Worm (Caenorhabditis elegans) whole organism, L2 larva: Measurements from ENCODE around the gene T26C5.3.

Source experiments
- C34F6.9 ChIP-seq: fragments of 150-350 bp; optimal IDR thresholded peaks from 2 replicates; lab custom pipeline; 2014; ENCODE audit warnings: missing biosample characterization, missing genetic modification characterization
- F13H6.1 ChIP-seq: sonication (generic microtip); optimal IDR thresholded peaks from 2 replicates; lab custom pipeline; 2016; ENCODE audit warnings: missing genetic modification characterization, missing compliant biosample characterization
- R02D3.7 ChIP-seq: fragments of 150-350 bp; optimal IDR thresholded peaks from 2 replicates; lab custom pipeline; 2014; ENCODE audit warnings: missing biosample characterization, missing genetic modification characterization
- Y55F3AM.14 ChIP-seq: fragments of 200-800 bp; sonication (Bioruptor generic); optimal IDR thresholded peaks from 2 replicates; lab custom pipeline; 2018; ENCODE audit warnings: mild to moderate bottlenecking, missing genetic modification characterization, missing compliant biosample characterization
- ZK546.5 ChIP-seq: sonication (generic microtip); optimal IDR thresholded peaks from 2 replicates; lab custom pipeline; 2017; ENCODE audit warnings: missing biosample characterization, missing genetic modification characterization
- alr-1 ChIP-seq: fragments of 150-350 bp; optimal IDR thresholded peaks from 2 replicates; lab custom pipeline; 2014; ENCODE audit warnings: missing biosample characterization, missing genetic modification characterization
- aly-2 ChIP-seq: fragments of 150-350 bp; optimal IDR thresholded peaks from 2 replicates; lab custom pipeline; 2014; ENCODE audit warnings: missing biosample characterization, missing genetic modification characterization
- ama-1 ChIP-seq: fragments of 150-350 bp; optimal IDR thresholded peaks from 2 replicates; lab custom pipeline; 2018; ENCODE audit warnings: inconsistent platforms
- blmp-1 ChIP-seq: sonication (generic microtip); optimal IDR thresholded peaks from 2 replicates; lab custom pipeline; 2017; ENCODE audit warnings: missing genetic modification characterization, mild to moderate bottlenecking, missing compliant biosample characterization, antibody characterized with exemption, moderate library complexity; ENCODE audit not compliant: insufficient read depth
- ceh-16 ChIP-seq: fragments of 150-350 bp; optimal IDR thresholded peaks from 2 replicates; lab custom pipeline; 2014; ENCODE audit warnings: missing biosample characterization, missing genetic modification characterization
- ceh-82 ChIP-seq: fragments of 150-350 bp; optimal IDR thresholded peaks from 2 replicates; lab custom pipeline; 2014; ENCODE audit warnings: missing biosample characterization, missing genetic modification characterization
- crh-2 ChIP-seq: sonication (generic microtip); optimal IDR thresholded peaks from 2 replicates; lab custom pipeline; 2017; ENCODE audit warnings: missing biosample characterization, missing genetic modification characterization
- dmd-4 ChIP-seq: sonication (generic microtip); optimal IDR thresholded peaks from 2 replicates; lab custom pipeline; 2017; ENCODE audit warnings: missing biosample characterization, missing genetic modification characterization
- egl-27 ChIP-seq: sonication (generic microtip); optimal IDR thresholded peaks from 3 replicates; lab custom pipeline; 2017; ENCODE audit warnings: missing biosample characterization, missing genetic modification reagents, missing genetic modification characterization
- elt-1 ChIP-seq: fragments of 150-350 bp; optimal IDR thresholded peaks from 2 replicates; lab custom pipeline; 2014; ENCODE audit warnings: missing biosample characterization, missing genetic modification characterization
- elt-3 ChIP-seq: sonication (generic microtip); optimal IDR thresholded peaks from 2 replicates; lab custom pipeline; 2017; ENCODE audit warnings: missing biosample characterization, missing genetic modification characterization
- fos-1 ChIP-seq: fragments of 150-350 bp; optimal IDR thresholded peaks from 2 replicates; lab custom pipeline; 2014; ENCODE audit warnings: missing biosample characterization, missing genetic modification characterization
- gmeb-1 ChIP-seq: fragments of 150-350 bp; optimal IDR thresholded peaks from 2 replicates; lab custom pipeline; 2014; ENCODE audit warnings: missing biosample characterization, missing genetic modification characterization
- lin-11 ChIP-seq: fragments of 150-350 bp; sonication (generic microtip); optimal IDR thresholded peaks from 2 replicates; lab custom pipeline; 2014; ENCODE audit warnings: missing biosample characterization, missing genetic modification characterization, inconsistent platforms, mixed read lengths
- lin-13 ChIP-seq: fragments of 150-350 bp; optimal IDR thresholded peaks from 2 replicates; lab custom pipeline; 2014; ENCODE audit warnings: missing biosample characterization, missing genetic modification reagents, missing genetic modification characterization
- lin-39 ChIP-seq: fragments of 150-350 bp; optimal IDR thresholded peaks from 2 replicates; lab custom pipeline; 2014; ENCODE audit warnings: missing biosample characterization, missing genetic modification reagents, missing genetic modification characterization
- lsy-2 ChIP-seq, 2 experiments: fragments of 150-350 bp in 1 of 2; sonication (generic microtip) in 1 of 2; optimal IDR thresholded peaks; 2 replicates each; lab custom pipeline; 2014 to 2017; ENCODE audit warnings: missing biosample characterization in 2 of 2, missing genetic modification characterization in 2 of 2
- mab-5 ChIP-seq: fragments of 150-350 bp; optimal IDR thresholded peaks from 2 replicates; lab custom pipeline; 2014; ENCODE audit warnings: missing biosample characterization, missing genetic modification characterization
- mbf-1 ChIP-seq: sonication (generic microtip); optimal IDR thresholded peaks from 2 replicates; lab custom pipeline; 2017; ENCODE audit warnings: missing biosample characterization, missing genetic modification characterization
- mdl-1 ChIP-seq, 2 experiments: fragments of 150-350 bp in 1 of 2; sonication (generic microtip) in 1 of 2; optimal IDR thresholded peaks; 2 replicates each; lab custom pipeline; 2017; ENCODE audit warnings: missing biosample characterization in 2 of 2, missing genetic modification characterization in 2 of 2
- nhr-11 ChIP-seq: fragments of 150-350 bp; optimal IDR thresholded peaks from 2 replicates; lab custom pipeline; 2014; ENCODE audit warnings: missing biosample characterization, missing genetic modification characterization
- nhr-12 ChIP-seq: fragments of 150-350 bp; optimal IDR thresholded peaks from 2 replicates; lab custom pipeline; 2014; ENCODE audit warnings: missing biosample characterization, missing genetic modification characterization
- nhr-129 ChIP-seq: fragments of 150-350 bp; optimal IDR thresholded peaks from 2 replicates; lab custom pipeline; 2014; ENCODE audit warnings: missing biosample characterization, missing genetic modification characterization
- nhr-21 ChIP-seq: fragments of 150-350 bp; optimal IDR thresholded peaks from 2 replicates; lab custom pipeline; 2014; ENCODE audit warnings: missing biosample characterization, missing genetic modification characterization
- nhr-23 ChIP-seq: fragments of 150-350 bp; optimal IDR thresholded peaks from 2 replicates; lab custom pipeline; 2014; ENCODE audit warnings: missing biosample characterization, missing genetic modification reagents, missing genetic modification characterization
- nhr-237 ChIP-seq: fragments of 150-350 bp; optimal IDR thresholded peaks from 2 replicates; lab custom pipeline; 2014; ENCODE audit warnings: missing biosample characterization, missing genetic modification characterization
- nhr-25 ChIP-seq: fragments of 150-350 bp; sonication (generic microtip); optimal IDR thresholded peaks from 3 replicates; lab custom pipeline; 2014; ENCODE audit warnings: missing biosample characterization, missing genetic modification characterization
- nhr-6 ChIP-seq: fragments of 150-350 bp; optimal IDR thresholded peaks from 2 replicates; lab custom pipeline; 2014; ENCODE audit warnings: missing biosample characterization, missing genetic modification characterization
- nhr-77 ChIP-seq: fragments of 150-350 bp; optimal IDR thresholded peaks from 2 replicates; lab custom pipeline; 2014; ENCODE audit warnings: missing biosample characterization, missing genetic modification characterization
- peb-1 ChIP-seq: fragments of 150-350 bp; optimal IDR thresholded peaks from 2 replicates; lab custom pipeline; 2014; ENCODE audit warnings: missing biosample characterization, missing genetic modification characterization
- sem-4 ChIP-seq: fragments of 150-350 bp; optimal IDR thresholded peaks from 2 replicates; lab custom pipeline; 2014; ENCODE audit warnings: missing biosample characterization, missing genetic modification reagents, missing genetic modification characterization
- skn-1 ChIP-seq: sonication (generic microtip); optimal IDR thresholded peaks from 2 replicates; lab custom pipeline; 2017; ENCODE audit warnings: missing biosample characterization, missing genetic modification characterization
- sma-3 ChIP-seq: sonication (generic microtip); optimal IDR thresholded peaks from 2 replicates; lab custom pipeline; 2016; ENCODE audit warnings: missing genetic modification reagents, missing genetic modification characterization, missing compliant biosample characterization
- sma-9 ChIP-seq, 2 experiments: fragments of 150-350 bp in 1 of 2; sonication (generic microtip) in 1 of 2; optimal IDR thresholded peaks; 2 replicates each; lab custom pipeline; 2014 to 2016; ENCODE audit warnings: missing genetic modification characterization in 2 of 2, mild to moderate bottlenecking in 1 of 2, missing biosample characterization in 1 of 2, missing compliant biosample characterization in 1 of 2, missing genetic modification reagents in 1 of 2, moderate library complexity in 1 of 2
- snpc-4 ChIP-seq: fragments of 150-350 bp; optimal IDR thresholded peaks from 2 replicates; lab custom pipeline; 2014; ENCODE audit warnings: missing biosample characterization, missing genetic modification characterization
- unc-39 ChIP-seq: fragments of 150-350 bp; optimal IDR thresholded peaks from 2 replicates; lab custom pipeline; 2014; ENCODE audit warnings: missing biosample characterization, missing genetic modification characterization
- unc-55 ChIP-seq: fragments of 150-350 bp; sonication (generic microtip); optimal IDR thresholded peaks from 3 replicates; lab custom pipeline; 2014; ENCODE audit warnings: missing biosample characterization, missing genetic modification reagents, missing genetic modification characterization
- unc-62 ChIP-seq: fragments of 150-350 bp; optimal IDR thresholded peaks from 2 replicates; lab custom pipeline; 2014; ENCODE audit warnings: missing biosample characterization, missing genetic modification reagents, missing genetic modification characterization
- zag-1 ChIP-seq: fragments of 150-350 bp; optimal IDR thresholded peaks from 2 replicates; lab custom pipeline; 2014; ENCODE audit warnings: missing biosample characterization, missing genetic modification characterization
- ztf-1 ChIP-seq: fragments of 200-800 bp; sonication (Bioruptor generic); conservative IDR thresholded peaks from 2 replicates; pipeline ENCODE4 v1.3.6; 2022; ENCODE audit warnings: missing genetic modification characterization, missing compliant biosample characterization
- ztf-11 ChIP-seq: sonication (generic microtip); optimal IDR thresholded peaks from 2 replicates; lab custom pipeline; 2017; ENCODE audit warnings: missing biosample characterization, missing genetic modification characterization
- ztf-4 ChIP-seq: fragments of 150-350 bp; optimal IDR thresholded peaks from 2 replicates; lab custom pipeline; 2014; ENCODE audit warnings: missing biosample characterization, missing genetic modification characterization

The T26C5.3 gene

ce11 chrII:9282787-9283186, 46.4 kb downstream of the T26C5.3 start (continued):
- TF ChIP-seq aly-2 (tag; lab: Kevin White, UChicago) (no peak), skn-1 (peak; percentile 75), lin-13 (GFP tag; lab: Kevin White, UChicago) (peak; percentile 86), ztf-1 (GFP tag; lab: Robert Waterston, UW) (no peak), ceh-16 (peak; percentile 69), ztf-4 (tag; lab: Kevin White, UChicago) (peak; percentile 82), R02D3.7 (tag; lab: Kevin White, UChicago) (no peak), nhr-25 (tag; lab: Kevin White, UChicago) (peak; percentile 90), unc-39 (tag; lab: Kevin White, UChicago) (no peak), nhr-11 (no peak), lsy-2 (tag; optimal IDR thresholded peaks at IDR 0.05; lab: Kevin White, UChicago) (peak; percentile 75 to 95), alr-1 (tag; lab: Kevin White, UChicago) (no peak)

ce11 chrII:9283668-9284357, 47.4 kb downstream of the T26C5.3 start:
- TF ChIP-seq elt-3: no peak
- TF ChIP-seq peb-1: no peak
- peak; percentile 95 for TF ChIP-seq sma-9 (GFP tag; optimal IDR thresholded peaks at IDR 0.05; lab: Kevin White, UChicago)
- no peak for TF ChIP-seq sma-9 (tag; optimal IDR thresholded peaks at IDR 0.05; lab: Kevin White, UChicago)
- no peak for TF ChIP-seq nhr-12 (tag; lab: Kevin White, UChicago)
- TF ChIP-seq alr-1 (tag; lab: Kevin White, UChicago): no peak
- peak; percentile 79 for TF ChIP-seq F13H6.1 (tag; lab: Kevin White, UChicago)
- peak; percentile 74 for TF ChIP-seq gmeb-1
- no peak for TF ChIP-seq ZK546.5
- no peak for TF ChIP-seq ztf-11
- TF ChIP-seq unc-62 (GFP tag; lab: Kevin White, UChicago): no peak
- no peak for TF ChIP-seq snpc-4
- peak; percentile 94 for TF ChIP-seq nhr-129
- peak; percentile 62 for TF ChIP-seq sma-3
- TF ChIP-seq mbf-1 (tag; lab: Kevin White, UChicago): no peak
- no peak for TF ChIP-seq zag-1
- TF ChIP-seq lin-13 (GFP tag; lab: Kevin White, UChicago): peak; percentile 10
- peak in 1 of 2 experiments; percentile 80 for TF ChIP-seq lsy-2 (tag; optimal IDR thresholded peaks at IDR 0.05; lab: Kevin White, UChicago)
- TF ChIP-seq dmd-4: no peak
- TF ChIP-seq egl-27 (tag; lab: Kevin White, UChicago): peak; percentile 61
- TF ChIP-seq elt-1 (tag; lab: Kevin White, UChicago): no peak
- peak; percentile 83 for TF ChIP-seq crh-2 (tag; lab: Kevin White, UChicago)
- TF ChIP-seq ceh-82 (tag; lab: Kevin White, UChicago): no peak
- no peak for TF ChIP-seq unc-39 (tag; lab: Kevin White, UChicago)
- no peak for TF ChIP-seq ama-1 (lab: Kevin White, UChicago)
- TF ChIP-seq nhr-25 (tag; lab: Kevin White, UChicago): peak; percentile 32
- peak; percentile 76 for TF ChIP-seq nhr-21
- TF ChIP-seq ceh-16: peak; percentile 82
- TF ChIP-seq lin-39 (tag; lab: Kevin White, UChicago): no peak
- peak; percentile 71 to 90 for TF ChIP-seq mdl-1 (tag; optimal IDR thresholded peaks at IDR 0.05; lab: Kevin White, UChicago)
- TF ChIP-seq nhr-77 (tag; lab: Kevin White, UChicago): no peak
- no peak for TF ChIP-seq nhr-23 (tag; lab: Kevin White, UChicago)
- TF ChIP-seq nhr-237 (tag; lab: Kevin White, UChicago): no peak
- no peak for TF ChIP-seq ztf-4 (tag; lab: Kevin White, UChicago)
- peak; percentile 64 for TF ChIP-seq C34F6.9 (tag; lab: Kevin White, UChicago)
- TF ChIP-seq nhr-6 (tag; lab: Kevin White, UChicago): peak; percentile 33
- no peak for TF ChIP-seq R02D3.7 (tag; lab: Kevin White, UChicago)
- no peak for TF ChIP-seq mab-5 (tag; lab: Kevin White, UChicago)
- TF ChIP-seq nhr-11: no peak
- no peak for TF ChIP-seq unc-55 (GFP tag; lab: Kevin White, UChicago)
- peak; percentile 90 for TF ChIP-seq fos-1 (tag; lab: Kevin White, UChicago)
- TF ChIP-seq aly-2 (tag; lab: Kevin White, UChicago): no peak
- TF ChIP-seq blmp-1 (tag; lab: Kevin White, UChicago): no peak
- no peak for TF ChIP-seq lin-11 (tag; lab: Kevin White, UChicago)
- TF ChIP-seq Y55F3AM.14 (GFP tag; lab: Kevin White, UChicago): peak; percentile 8
- no peak for TF ChIP-seq sem-4
